Fruit fly (Drosophila melanogaster) whole organism, embryonic: Measurements from ENCODE around the gene CG7551.

Experiments
- CG10565 ChIP-seq: fragments of 200-800 bp; sonication (Bioruptor generic); optimal IDR thresholded peaks from 3 replicates; lab custom pipeline; 2016; ENCODE audit warnings: missing biosample characterization, mild to moderate bottlenecking, missing genetic modification characterization
- CG12769 ChIP-seq: fragments of 200-800 bp; sonication (Bioruptor generic); optimal IDR thresholded peaks from 2 replicates; lab custom pipeline; 2019; ENCODE audit warnings: missing biosample characterization, mild to moderate bottlenecking, missing genetic modification characterization, moderate library complexity
- CG14667 ChIP-seq: fragments of 200-800 bp; sonication (Bioruptor generic); IDR thresholded peaks from 2 replicates; pipeline ENCODE4 v1.3.6; 2022; ENCODE audit warnings: missing biosample characterization, missing genetic modification characterization
- CG15269 ChIP-seq: fragments of 200-800 bp; sonication (Bioruptor generic); optimal IDR thresholded peaks from 2 replicates; lab custom pipeline; 2018; ENCODE audit warnings: missing biosample characterization, mild to moderate bottlenecking, missing genetic modification characterization, moderate library complexity
- CG15479 ChIP-seq: fragments of 200-800 bp; sonication (Bioruptor generic); optimal IDR thresholded peaks from 3 replicates; lab custom pipeline; 2019; ENCODE audit warnings: missing biosample characterization, mild to moderate bottlenecking, missing genetic modification characterization, moderate library complexity
- CG18262 ChIP-seq: fragments of 200-800 bp; optimal IDR thresholded peaks from 3 replicates; lab custom pipeline; 2019; ENCODE audit warnings: missing biosample characterization, mild to moderate bottlenecking, missing genetic modification characterization, moderate library complexity
- CG30020 ChIP-seq: fragments of 200-800 bp; optimal IDR thresholded peaks from 2 replicates; lab custom pipeline; 2019; ENCODE audit warnings: missing biosample characterization, mild to moderate bottlenecking, missing genetic modification characterization, moderate library complexity
- CG30403 ChIP-seq: fragments of 200-800 bp; sonication (Bioruptor generic); optimal IDR thresholded peaks from 3 replicates; lab custom pipeline; 2016; ENCODE audit warnings: missing biosample characterization, missing genetic modification characterization
- CG4328 ChIP-seq: fragments of 200-800 bp; sonication (Bioruptor generic); optimal IDR thresholded peaks from 3 replicates; lab custom pipeline; 2017; ENCODE audit warnings: missing biosample characterization, missing genetic modification reagents, missing genetic modification characterization
- CG6765 ChIP-seq: fragments of 200-800 bp; sonication (Bioruptor generic); optimal IDR thresholded peaks from 3 replicates; lab custom pipeline; 2017; ENCODE audit warnings: missing biosample characterization, mild to moderate bottlenecking, missing genetic modification characterization
- CG7357 ChIP-seq: fragments of 200-800 bp; sonication (Bioruptor generic); IDR thresholded peaks from 3 replicates; pipeline ENCODE4 v1.3.6; 2022; ENCODE audit warnings: missing biosample characterization, missing genetic modification characterization
- CG8089 ChIP-seq: fragments of 200-800 bp; sonication (Bioruptor generic); optimal IDR thresholded peaks from 3 replicates; lab custom pipeline; 2016; ENCODE audit warnings: missing biosample characterization, missing genetic modification characterization
- CG9876 ChIP-seq: fragments of 200-800 bp; sonication (Bioruptor generic); optimal IDR thresholded peaks from 2 replicates; lab custom pipeline; 2016; ENCODE audit warnings: missing biosample characterization, missing genetic modification characterization
- Dref ChIP-seq: fragments of 200-800 bp; sonication (Bioruptor generic); IDR thresholded peaks from 2 replicates; pipeline ENCODE4 v1.3.6; 2022; ENCODE audit warnings: missing biosample characterization, missing genetic modification characterization
- E2f1 ChIP-seq: fragments of 200-800 bp; sonication (Bioruptor generic); IDR thresholded peaks from 2 replicates; pipeline ENCODE4 v1.3.6; 2022; ENCODE audit warnings: missing biosample characterization, missing genetic modification characterization
- Fer1 ChIP-seq: fragments of 200-800 bp; sonication (Bioruptor generic); optimal IDR thresholded peaks from 2 replicates; lab custom pipeline; 2017; ENCODE audit warnings: missing biosample characterization, mild to moderate bottlenecking, missing genetic modification characterization
- MTF-1 ChIP-seq: fragments of 200-800 bp; sonication (Bioruptor generic); optimal IDR thresholded peaks from 2 replicates; lab custom pipeline; 2018; ENCODE audit warnings: missing biosample characterization, mild to moderate bottlenecking, missing genetic modification characterization, borderline replicate concordance
- PHDP ChIP-seq: fragments of 200-800 bp; sonication (Bioruptor generic); optimal IDR thresholded peaks from 3 replicates; lab custom pipeline; 2018; ENCODE audit warnings: missing biosample characterization, mild to moderate bottlenecking, missing genetic modification characterization, moderate library complexity
- Rx ChIP-seq: fragments of 200-800 bp; sonication (Bioruptor generic); IDR thresholded peaks from 2 replicates; pipeline ENCODE4 v1.3.6; 2022; ENCODE audit warnings: missing biosample characterization, missing genetic modification characterization
- Side ChIP-seq: fragments of 200-800 bp; sonication (Bioruptor generic); optimal IDR thresholded peaks from 2 replicates; lab custom pipeline; 2016; ENCODE audit warnings: missing biosample characterization, missing genetic modification characterization
- Sry-β ChIP-seq: fragments of 200-800 bp; sonication (Bioruptor generic); optimal IDR thresholded peaks from 2 replicates; lab custom pipeline; 2018; ENCODE audit warnings: missing biosample characterization, mild to moderate bottlenecking, missing genetic modification characterization, moderate library complexity
- Ssrp ChIP-seq: fragments of 200-800 bp; sonication (Bioruptor generic); optimal IDR thresholded peaks from 2 replicates; lab custom pipeline; 2018; ENCODE audit warnings: missing biosample characterization, mild to moderate bottlenecking, missing genetic modification characterization, moderate library complexity
- Xbp1 ChIP-seq: fragments of 200-800 bp; sonication (Bioruptor generic); optimal IDR thresholded peaks from 3 replicates; lab custom pipeline; 2016; ENCODE audit warnings: missing biosample characterization, mild to moderate bottlenecking, missing genetic modification characterization
- abd-A ChIP-seq: fragments of 200-800 bp; sonication (Bioruptor generic); optimal IDR thresholded peaks from 3 replicates; lab custom pipeline; 2019; ENCODE audit warnings: missing biosample characterization, mild to moderate bottlenecking, missing genetic modification characterization, moderate library complexity
- al ChIP-seq: fragments of 200-800 bp; sonication (Bioruptor generic); IDR thresholded peaks from 2 replicates; pipeline ENCODE4 v1.3.6; 2022; ENCODE audit warnings: missing biosample characterization, missing genetic modification characterization
- ash1 ChIP-seq: fragments of 200-800 bp; sonication (Bioruptor generic); optimal IDR thresholded peaks from 2 replicates; lab custom pipeline; 2018; ENCODE audit warnings: missing biosample characterization, mild to moderate bottlenecking, missing genetic modification characterization
- ato ChIP-seq: fragments of 200-800 bp; sonication (Bioruptor generic); IDR thresholded peaks from 2 replicates; pipeline ENCODE4 v1.3.6; 2022; ENCODE audit warnings: missing biosample characterization, missing genetic modification characterization; ENCODE audit not compliant: partially characterized antibody
- bcd ChIP-seq: fragments of 200-800 bp; sonication (Bioruptor generic); optimal IDR thresholded peaks from 2 replicates; lab custom pipeline; 2017; ENCODE audit warnings: missing biosample characterization, mild to moderate bottlenecking, missing genetic modification characterization
- caup ChIP-seq: fragments of 200-800 bp; sonication (Bioruptor generic); optimal IDR thresholded peaks from 3 replicates; lab custom pipeline; 2017; ENCODE audit warnings: missing biosample characterization, mild to moderate bottlenecking, missing genetic modification characterization, moderate library complexity; ENCODE audit not compliant: severe bottlenecking
- cwo ChIP-seq: fragments of 200-800 bp; sonication (Bioruptor generic); optimal IDR thresholded peaks from 3 replicates; lab custom pipeline; 2017; ENCODE audit warnings: missing biosample characterization, missing genetic modification characterization, mild to moderate bottlenecking, moderate library complexity, missing genetic modification reagents
- dan ChIP-seq: fragments of 200-800 bp; sonication (Bioruptor generic); IDR thresholded peaks from 2 replicates; pipeline ENCODE4 v1.3.6; 2022; ENCODE audit warnings: missing biosample characterization, missing genetic modification characterization
- esg ChIP-seq: fragments of 200-800 bp; sonication (Bioruptor generic); conservative IDR thresholded peaks from 2 replicates; pipeline ENCODE4 v1.3.6; 2022; ENCODE audit warnings: missing biosample characterization, missing genetic modification characterization
- eyg ChIP-seq: fragments of 200-800 bp; sonication (Bioruptor generic); optimal IDR thresholded peaks from 3 replicates; lab custom pipeline; 2016; ENCODE audit warnings: missing biosample characterization, missing genetic modification characterization
- fd102C ChIP-seq: fragments of 200-800 bp; sonication (Bioruptor generic); optimal IDR thresholded peaks from 2 replicates; lab custom pipeline; 2018; ENCODE audit warnings: missing biosample characterization, mild to moderate bottlenecking, missing genetic modification characterization, moderate library complexity
- fd96Cb ChIP-seq: fragments of 200-800 bp; sonication (Bioruptor generic); optimal IDR thresholded peaks from 2 replicates; lab custom pipeline; 2018; ENCODE audit warnings: missing biosample characterization, mild to moderate bottlenecking, missing genetic modification characterization, moderate library complexity
- ftz-f1 ChIP-seq: fragments of 200-800 bp; sonication (Bioruptor generic); optimal IDR thresholded peaks from 2 replicates; lab custom pipeline; 2016; ENCODE audit warnings: missing biosample characterization, missing genetic modification characterization
- fu2 ChIP-seq: fragments of 200-800 bp; sonication (Bioruptor generic); optimal IDR thresholded peaks from 2 replicates; lab custom pipeline; 2016; ENCODE audit warnings: missing biosample characterization, missing genetic modification characterization
- grau ChIP-seq: fragments of 200-800 bp; optimal IDR thresholded peaks from 3 replicates; lab custom pipeline; 2019; ENCODE audit warnings: missing biosample characterization, mild to moderate bottlenecking, missing genetic modification characterization, moderate library complexity
- hkb ChIP-seq, 2 experiments: fragments of 200-800 bp in 1 of 2; fragments of >200 bp in 1 of 2; sonication (Bioruptor generic) in 1 of 2; IDR thresholded peaks in 1 of 2; optimal IDR thresholded peaks in 1 of 2; 2 replicates each; pipeline versions ENCODE4 v1.3.6 to Lab custom; 2017 to 2022; ENCODE audit warnings: missing biosample characterization in 1 of 2, missing genetic modification characterization in 1 of 2
- hth ChIP-seq: fragments of >200 bp; optimal IDR thresholded peaks from 2 replicates; lab custom pipeline; 2017; ENCODE audit warnings: inconsistent platforms
- phol ChIP-seq: fragments of 200-800 bp; sonication (Bioruptor generic); optimal IDR thresholded peaks from 3 replicates; lab custom pipeline; 2018; ENCODE audit warnings: missing biosample characterization, mild to moderate bottlenecking, missing genetic modification characterization, moderate library complexity
- pros ChIP-seq: fragments of 200-800 bp; sonication (Bioruptor generic); optimal IDR thresholded peaks from 3 replicates; lab custom pipeline; 2019; ENCODE audit warnings: missing biosample characterization, mild to moderate bottlenecking, missing genetic modification characterization, moderate library complexity
- scrt ChIP-seq: fragments of 200-800 bp; sonication (Bioruptor generic); optimal IDR thresholded peaks from 2 replicates; lab custom pipeline; 2018; ENCODE audit warnings: missing biosample characterization, mild to moderate bottlenecking, missing genetic modification characterization, moderate library complexity
- shn ChIP-seq: fragments of 200-800 bp; sonication (Bioruptor generic); optimal IDR thresholded peaks from 3 replicates; lab custom pipeline; 2016; ENCODE audit warnings: missing biosample characterization, missing genetic modification characterization
- sisA ChIP-seq: fragments of 200-800 bp; sonication (Bioruptor generic); IDR thresholded peaks from 2 replicates; pipeline ENCODE4 v1.3.6; 2022; ENCODE audit warnings: missing biosample characterization, missing genetic modification characterization
- sr ChIP-seq: fragments of 200-800 bp; sonication (Bioruptor generic); IDR thresholded peaks from 3 replicates; pipeline ENCODE4 v1.3.6; 2022; ENCODE audit warnings: missing biosample characterization, missing genetic modification characterization
- tap ChIP-seq: fragments of 200-800 bp; optimal IDR thresholded peaks from 3 replicates; lab custom pipeline; 2019; ENCODE audit warnings: missing biosample characterization, mild to moderate bottlenecking, missing genetic modification characterization, moderate library complexity
- tup ChIP-seq: fragments of 200-800 bp; sonication (Bioruptor generic); optimal IDR thresholded peaks from 2 replicates; lab custom pipeline; 2016; ENCODE audit warnings: missing biosample characterization, mild to moderate bottlenecking, missing genetic modification characterization, moderate library complexity
- unpg ChIP-seq: fragments of 200-800 bp; sonication (Bioruptor generic); optimal IDR thresholded peaks from 3 replicates; lab custom pipeline; 2018; ENCODE audit warnings: missing biosample characterization, mild to moderate bottlenecking, missing genetic modification characterization, moderate library complexity
- vvl ChIP-seq: fragments of 200-800 bp; sonication (Bioruptor generic); IDR thresholded peaks from 2 replicates; pipeline ENCODE4 v1.3.6; 2022; ENCODE audit warnings: missing biosample characterization, missing genetic modification characterization
- zf30C ChIP-seq: fragments of 200-800 bp; sonication (Bioruptor generic); optimal IDR thresholded peaks from 3 replicates; lab custom pipeline; 2018; ENCODE audit warnings: missing biosample characterization, mild to moderate bottlenecking, missing genetic modification characterization

The CG7551 gene

dm6 chr3L:11466985-11467384, 8.7 kb downstream of the CG7551 start:
- no peak for TF ChIP-seq CG10565 (GFP tag; lab: Kevin White, UChicago)
- peak; percentile 27 for TF ChIP-seq Ssrp (tag; lab: Kevin White, UChicago)
- TF ChIP-seq ato (GFP tag; lab: Robert Waterston, UW) = no peak
- no peak for TF ChIP-seq ash1
- TF ChIP-seq fd102C (GFP tag; lab: Kevin White, UChicago) = no peak
- TF ChIP-seq E2f1 = no peak
- TF ChIP-seq CG8089 (GFP tag; lab: Kevin White, UChicago) = no peak
- no peak for TF ChIP-seq tup (GFP tag; lab: Kevin White, UChicago)
- TF ChIP-seq CG4328 (GFP tag; lab: Kevin White, UChicago) = no peak
- TF ChIP-seq dan (GFP tag; lab: Robert Waterston, UW) = no peak
- no peak for TF ChIP-seq CG30020 (tag; lab: Kevin White, UChicago)
- no peak for TF ChIP-seq hkb (optimal IDR thresholded peaks at IDR 0.05; lab: Kevin White, UChicago)
- TF ChIP-seq hkb (GFP tag; IDR thresholded peaks at IDR 0.05; lab: Robert Waterston, UW) = no peak
- TF ChIP-seq Sry-β (GFP tag; lab: Kevin White, UChicago) = no peak
- peak; percentile 41 for TF ChIP-seq CG15269 (tag; lab: Kevin White, UChicago)
- TF ChIP-seq sr = no peak
- peak; percentile 12 for TF ChIP-seq CG30403 (GFP tag; lab: Kevin White, UChicago)
- no peak for TF ChIP-seq Xbp1 (GFP tag; lab: Kevin White, UChicago)
- TF ChIP-seq shn (GFP tag; lab: Kevin White, UChicago) = no peak
- peak; percentile 14 for TF ChIP-seq cwo (GFP tag; lab: Kevin White, UChicago)
- TF ChIP-seq al (GFP tag; lab: Robert Waterston, UW) = no peak
- no peak for TF ChIP-seq pros (GFP tag; lab: Kevin White, UChicago)
- no peak for TF ChIP-seq ftz-f1 (GFP tag; lab: Kevin White, UChicago)
- TF ChIP-seq sisA (GFP tag; lab: Robert Waterston, UW) = no peak
- TF ChIP-seq MTF-1 (GFP tag; lab: Kevin White, UChicago) = no peak
- TF ChIP-seq Fer1 (GFP tag; lab: Kevin White, UChicago) = peak; percentile 43
- TF ChIP-seq CG6765 = no peak
- TF ChIP-seq abd-A (tag; lab: Kevin White, UChicago) = no peak
- TF ChIP-seq CG12769 = no peak
- no peak for TF ChIP-seq zf30C (GFP tag; lab: Kevin White, UChicago)
- peak; percentile 45 for TF ChIP-seq PHDP (tag; lab: Kevin White, UChicago)
- no peak for TF ChIP-seq CG15479
- no peak for TF ChIP-seq CG9876 (GFP tag; lab: Kevin White, UChicago)
- no peak for TF ChIP-seq esg (GFP tag; lab: Robert Waterston, UW)
- peak; percentile 7 for TF ChIP-seq caup (GFP tag; lab: Kevin White, UChicago)
- TF ChIP-seq Rx = no peak
- no peak for TF ChIP-seq Side (GFP tag; lab: Kevin White, UChicago)
- TF ChIP-seq fd96Cb = peak; percentile 17
- peak; percentile 12 for TF ChIP-seq unpg (GFP tag; lab: Kevin White, UChicago)
- peak; percentile 12 for TF ChIP-seq bcd (GFP tag; lab: Kevin White, UChicago)
- TF ChIP-seq vvl = no peak
- no peak for TF ChIP-seq fu2 (GFP tag; lab: Kevin White, UChicago)
- no peak for TF ChIP-seq hth (lab: Kevin White, UChicago)
- TF ChIP-seq CG14667 (GFP tag; lab: Robert Waterston, UW) = no peak
- TF ChIP-seq CG7357 = no peak
- no peak for TF ChIP-seq eyg
- peak; percentile 21 for TF ChIP-seq tap (tag; lab: Kevin White, UChicago)
- peak; percentile 62 for TF ChIP-seq grau (tag; lab: Kevin White, UChicago)
- TF ChIP-seq phol (tag; lab: Kevin White, UChicago) = peak; percentile 45
- no peak for TF ChIP-seq Dref (GFP tag; lab: Robert Waterston, UW)
- peak; percentile 66 for TF ChIP-seq CG18262 (tag; lab: Kevin White, UChicago)
- no peak for TF ChIP-seq scrt (GFP tag; lab: Kevin White, UChicago)
